Worm (Caenorhabditis elegans) whole organism, midembryonic: ENCODE measurements around the gene R05F9.9.

Experiments
- flt-1 ChIP-seq: fragments of 200-800 bp; sonication (Bioruptor generic); IDR thresholded peaks from 2 replicates; pipeline ENCODE4 v1.3.6; 2022; ENCODE audit warnings: missing genetic modification characterization, missing compliant biosample characterization
- klf-2 ChIP-seq: fragments of 200-800 bp; sonication (Bioruptor generic); conservative IDR thresholded peaks from 2 replicates; pipeline ENCODE4 v1.3.6; 2022; ENCODE audit warnings: missing genetic modification reagents, missing genetic modification characterization, missing compliant biosample characterization
- ref-1 ChIP-seq: fragments of 200-800 bp; sonication (Bioruptor generic); conservative IDR thresholded peaks from 2 replicates; pipeline ENCODE4 v1.3.6; 2022; ENCODE audit warnings: missing genetic modification reagents, missing genetic modification characterization, missing compliant biosample characterization

DNA sequence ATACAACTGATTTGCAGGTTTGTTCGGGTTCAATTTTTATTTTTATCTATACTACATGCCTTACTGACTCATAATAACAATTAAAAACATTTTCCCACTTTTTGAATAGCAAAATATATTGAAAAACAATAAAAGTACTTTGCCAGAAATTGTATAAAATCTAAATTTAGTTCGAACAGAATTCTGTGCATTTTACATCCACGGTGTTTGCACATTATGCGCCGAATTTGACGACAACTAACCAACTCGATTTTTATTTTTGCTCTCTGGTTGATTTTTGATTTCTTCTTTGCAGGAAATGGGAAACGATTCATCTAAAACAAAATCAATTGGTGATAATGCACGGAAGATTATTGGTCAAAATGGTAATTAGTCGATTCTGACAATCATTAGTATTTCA, 44.9 kb upstream of the R05F9.9 start:
- TF ChIP-seq ref-1 (no peak), klf-2 (no peak), flt-1 (GFP tag; lab: Robert Waterston, UW) (no peak)
